Fruit fly (Drosophila melanogaster) whole organism, embryonic: ENCODE data around the gene mEFG1.

Experiments used
- Ada2b ChIP-seq: fragments of 200-800 bp; sonication (Bioruptor generic); IDR thresholded peaks from 2 replicates; pipeline ENCODE4 v1.3.6; 2022; ENCODE audit warnings: missing biosample characterization, missing genetic modification characterization
- Adf1 ChIP-seq: fragments of 200-800 bp; sonication (Bioruptor generic); IDR thresholded peaks from 2 replicates; pipeline ENCODE4 v1.3.6; 2022; ENCODE audit warnings: missing biosample characterization, missing genetic modification characterization
- Atf6 ChIP-seq: fragments of 200-800 bp; sonication (Bioruptor generic); IDR thresholded peaks from 2 replicates; pipeline ENCODE4 v1.3.6; 2022; ENCODE audit warnings: missing biosample characterization, missing genetic modification characterization
- Awh ChIP-seq: fragments of 200-800 bp; sonication (Bioruptor generic); IDR thresholded peaks from 2 replicates; pipeline ENCODE4, ENCODE4 v1.3.6; 2022; ENCODE audit warnings: missing biosample characterization, missing genetic modification characterization
- Bgb ChIP-seq: fragments of 200-800 bp; sonication (Bioruptor generic); IDR thresholded peaks from 2 replicates; pipeline ENCODE4 v1.3.6; 2022; ENCODE audit warnings: missing biosample characterization, missing genetic modification characterization; ENCODE audit not compliant: partially characterized antibody
- CG10366 ChIP-seq: fragments of 200-800 bp; sonication (Bioruptor generic); IDR thresholded peaks from 2 replicates; pipeline ENCODE4 v1.3.6; 2022; ENCODE audit warnings: missing biosample characterization, missing genetic modification characterization
- CG12071 ChIP-seq: fragments of 200-800 bp; sonication (Bioruptor generic); optimal IDR thresholded peaks from 3 replicates; lab custom pipeline; 2018; ENCODE audit warnings: missing biosample characterization, mild to moderate bottlenecking, missing genetic modification characterization
- CG12391 ChIP-seq: fragments of 200-800 bp; sonication (Bioruptor generic); optimal IDR thresholded peaks from 3 replicates; lab custom pipeline; 2018; ENCODE audit warnings: missing biosample characterization, mild to moderate bottlenecking, missing genetic modification characterization, moderate library complexity
- CG12744 ChIP-seq: fragments of 200-800 bp; sonication (Bioruptor generic); optimal IDR thresholded peaks from 2 replicates; lab custom pipeline; 2016; ENCODE audit warnings: missing biosample characterization, missing genetic modification characterization
- CG12942 ChIP-seq: fragments of 200-800 bp; sonication (Bioruptor generic); optimal IDR thresholded peaks from 3 replicates; lab custom pipeline; 2016; ENCODE audit warnings: missing biosample characterization, missing genetic modification characterization
- CG13123 ChIP-seq: fragments of 200-800 bp; sonication (Bioruptor generic); optimal IDR thresholded peaks from 2 replicates; lab custom pipeline; 2016; ENCODE audit warnings: missing biosample characterization, missing genetic modification characterization
- CG14050 ChIP-seq: fragments of 200-800 bp; sonication (Bioruptor generic); IDR thresholded peaks from 3 replicates; pipeline ENCODE4 v1.3.6; 2022; ENCODE audit warnings: missing biosample characterization, missing genetic modification characterization
- CG17186 ChIP-seq: fragments of 200-800 bp; sonication (Bioruptor generic); optimal IDR thresholded peaks from 3 replicates; lab custom pipeline; 2017; ENCODE audit warnings: missing biosample characterization, missing genetic modification reagents, missing genetic modification characterization
- CG18262 ChIP-seq: fragments of 200-800 bp; optimal IDR thresholded peaks from 3 replicates; lab custom pipeline; 2019; ENCODE audit warnings: missing biosample characterization, mild to moderate bottlenecking, missing genetic modification characterization, moderate library complexity
- CG18764 ChIP-seq: fragments of 200-800 bp; sonication (Bioruptor generic); optimal IDR thresholded peaks from 3 replicates; lab custom pipeline; 2016; ENCODE audit warnings: missing biosample characterization, missing genetic modification characterization
- CG3281 ChIP-seq: fragments of 200-800 bp; sonication (Bioruptor generic); optimal IDR thresholded peaks from 3 replicates; lab custom pipeline; 2017; ENCODE audit warnings: missing biosample characterization, mild to moderate bottlenecking, missing genetic modification characterization
- CG4360 ChIP-seq: fragments of 200-800 bp; sonication (Bioruptor generic); IDR thresholded peaks from 2 replicates; pipeline ENCODE4 v1.3.6; 2022; ENCODE audit warnings: missing biosample characterization, missing genetic modification characterization
- CG7928 ChIP-seq: fragments of 200-800 bp; sonication (Bioruptor generic); optimal IDR thresholded peaks from 2 replicates; lab custom pipeline; 2017; ENCODE audit warnings: missing biosample characterization, mild to moderate bottlenecking, missing genetic modification characterization
- Dref ChIP-seq: fragments of 200-800 bp; sonication (Bioruptor generic); IDR thresholded peaks from 2 replicates; pipeline ENCODE4 v1.3.6; 2022; ENCODE audit warnings: missing biosample characterization, missing genetic modification characterization
- GATAe ChIP-seq: fragments of 200-800 bp; sonication (Bioruptor generic); conservative IDR thresholded peaks from 2 replicates; pipeline ENCODE4 v1.3.6; 2022; ENCODE audit warnings: missing biosample characterization, missing genetic modification characterization
- HLH3B ChIP-seq: fragments of 200-800 bp; sonication (Bioruptor generic); IDR thresholded peaks from 2 replicates; pipeline ENCODE4 v1.3.6; 2022; ENCODE audit warnings: missing biosample characterization, missing genetic modification characterization
- HLH54F ChIP-seq: fragments of 200-800 bp; sonication (Bioruptor generic); optimal IDR thresholded peaks from 3 replicates; lab custom pipeline; 2016; ENCODE audit warnings: missing biosample characterization, missing genetic modification characterization
- Hand ChIP-seq: fragments of 200-800 bp; sonication (Bioruptor generic); optimal IDR thresholded peaks from 2 replicates; lab custom pipeline; 2017; ENCODE audit warnings: mild to moderate bottlenecking, missing biosample characterization, missing genetic modification reagents, missing genetic modification characterization
- MTF-1 ChIP-seq: fragments of 200-800 bp; sonication (Bioruptor generic); optimal IDR thresholded peaks from 2 replicates; lab custom pipeline; 2018; ENCODE audit warnings: missing biosample characterization, mild to moderate bottlenecking, missing genetic modification characterization, borderline replicate concordance
- Med ChIP-seq: fragments of 200-800 bp; sonication (Bioruptor generic); peaks from one replicate; lab custom pipeline; 2016; ENCODE audit warnings: missing biosample characterization, missing genetic modification characterization, mild to moderate bottlenecking, inconsistent platforms, moderate library complexity
- Mes4 ChIP-seq: fragments of 200-800 bp; sonication (Bioruptor generic); optimal IDR thresholded peaks from 2 replicates; lab custom pipeline; 2016; ENCODE audit warnings: missing biosample characterization, missing genetic modification characterization
- Xbp1 ChIP-seq: fragments of 200-800 bp; sonication (Bioruptor generic); optimal IDR thresholded peaks from 3 replicates; lab custom pipeline; 2016; ENCODE audit warnings: missing biosample characterization, mild to moderate bottlenecking, missing genetic modification characterization
- cad ChIP-seq: fragments of >200 bp; optimal IDR thresholded peaks from 2 replicates; lab custom pipeline; 2017; ENCODE audit warnings: missing biosample characterization, missing genetic modification characterization
- cg ChIP-seq: fragments of 200-800 bp; sonication (Bioruptor generic); optimal IDR thresholded peaks from 3 replicates; lab custom pipeline; 2019; ENCODE audit warnings: missing biosample characterization, mild to moderate bottlenecking, missing genetic modification characterization, moderate library complexity
- chif ChIP-seq, 2 experiments: fragments of 200-800 bp; sonication (Bioruptor generic); optimal IDR thresholded peaks; 3 replicates each; lab custom pipeline; 2016; ENCODE audit warnings: missing biosample characterization in 2 of 2, missing genetic modification characterization in 2 of 2
- croc ChIP-seq: fragments of 200-800 bp; sonication (Bioruptor generic); conservative IDR thresholded peaks from 3 replicates; pipeline ENCODE4 v1.3.6; 2022; ENCODE audit warnings: missing biosample characterization, missing genetic modification characterization
- gcm ChIP-seq: fragments of 200-800 bp; sonication (Bioruptor generic); optimal IDR thresholded peaks from 2 replicates; lab custom pipeline; 2019; ENCODE audit warnings: missing biosample characterization, mild to moderate bottlenecking, missing genetic modification characterization, moderate library complexity
- gro ChIP-seq: fragments of 200-800 bp; sonication (Bioruptor generic); optimal IDR thresholded peaks from 2 replicates; lab custom pipeline; 2016; ENCODE audit warnings: missing biosample characterization, missing genetic modification characterization
- jing ChIP-seq: fragments of 200-800 bp; sonication (Bioruptor generic); optimal IDR thresholded peaks from 2 replicates; lab custom pipeline; 2018; ENCODE audit warnings: missing biosample characterization, mild to moderate bottlenecking, missing genetic modification characterization
- ranshi ChIP-seq: fragments of 200-800 bp; sonication (Bioruptor generic); IDR thresholded peaks from 2 replicates; pipeline ENCODE4 v1.3.6; 2022; ENCODE audit warnings: missing biosample characterization, missing genetic modification characterization
- so ChIP-seq: fragments of 200-800 bp; sonication (Bioruptor generic); IDR thresholded peaks from 3 replicates; pipeline ENCODE4 v1.3.6; 2022; ENCODE audit warnings: missing biosample characterization, missing genetic modification characterization
- stwl ChIP-seq: fragments of 200-800 bp; sonication (Bioruptor generic); optimal IDR thresholded peaks from 3 replicates; lab custom pipeline; 2018; ENCODE audit warnings: missing biosample characterization, mild to moderate bottlenecking, missing genetic modification characterization, moderate library complexity
- tgo ChIP-seq: fragments of 200-800 bp; sonication (Bioruptor generic); IDR thresholded peaks from 3 replicates; pipeline ENCODE4 v1.3.6; 2022; ENCODE audit warnings: missing biosample characterization, missing genetic modification characterization
- trem ChIP-seq: fragments of 200-800 bp; optimal IDR thresholded peaks from 3 replicates; lab custom pipeline; 2019; ENCODE audit warnings: missing biosample characterization, mild to moderate bottlenecking, missing genetic modification characterization, moderate library complexity
- z ChIP-seq: fragments of 200-800 bp; sonication (Bioruptor generic); IDR thresholded peaks from 3 replicates; pipeline ENCODE4 v1.3.6; 2022; ENCODE audit warnings: missing biosample characterization, missing genetic modification characterization
- zf30C ChIP-seq: fragments of 200-800 bp; sonication (Bioruptor generic); optimal IDR thresholded peaks from 3 replicates; lab custom pipeline; 2018; ENCODE audit warnings: missing biosample characterization, mild to moderate bottlenecking, missing genetic modification characterization
- zfh1 ChIP-seq: fragments of 200-800 bp; sonication (Bioruptor generic); IDR thresholded peaks from 3 replicates; pipeline ENCODE4 v1.3.6; 2022; ENCODE audit warnings: missing biosample characterization, missing genetic modification characterization

Gene mEFG1

DNA sequence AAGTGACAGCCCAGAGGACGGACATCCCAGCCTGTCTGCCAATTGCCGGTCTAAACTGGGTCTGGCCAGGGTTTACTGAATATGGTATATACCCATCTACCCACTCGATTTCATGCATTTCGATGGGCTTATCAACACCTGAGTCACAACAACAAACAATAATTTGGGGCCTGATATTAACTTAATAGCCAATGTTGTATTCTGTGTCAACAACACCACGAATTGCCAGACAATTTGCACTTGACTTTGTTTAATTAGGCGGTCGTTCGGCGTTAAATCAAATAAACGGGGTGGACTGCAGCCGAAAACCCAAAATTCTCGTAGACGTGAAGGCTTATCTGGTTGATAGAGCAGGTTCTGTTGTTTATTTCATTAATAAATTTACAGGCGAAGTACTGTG lies 16.4 kb upstream of the mEFG1 start (continued):
- TF ChIP-seq CG7928 (no peak), Adf1 (GFP tag; lab: Robert Waterston, UW) (no peak), gcm (no peak), zfh1 (GFP tag; lab: Robert Waterston, UW) (no peak), croc (no peak), jing (no peak), chif (GFP tag; optimal IDR thresholded peaks at IDR 0.05; lab: Kevin White, UChicago) (peak in 1 of 2 experiments; percentile 24)

- TF ChIP-seq Hand (GFP tag; lab: Kevin White, UChicago), result no peak
- TF ChIP-seq zf30C (GFP tag; lab: Kevin White, UChicago), result no peak
- peak; percentile 15 for TF ChIP-seq Med (GFP tag; lab: Kevin White, UChicago)
- TF ChIP-seq, all 482 proteins: peak for 1
Measured at dm6 chr2L:7232713-7233112, 9.8 kb upstream of the mEFG1 start, which contains the start of gene CG43800. CG43800 (minus strand) TSS chr2L:7232813.

DNA sequence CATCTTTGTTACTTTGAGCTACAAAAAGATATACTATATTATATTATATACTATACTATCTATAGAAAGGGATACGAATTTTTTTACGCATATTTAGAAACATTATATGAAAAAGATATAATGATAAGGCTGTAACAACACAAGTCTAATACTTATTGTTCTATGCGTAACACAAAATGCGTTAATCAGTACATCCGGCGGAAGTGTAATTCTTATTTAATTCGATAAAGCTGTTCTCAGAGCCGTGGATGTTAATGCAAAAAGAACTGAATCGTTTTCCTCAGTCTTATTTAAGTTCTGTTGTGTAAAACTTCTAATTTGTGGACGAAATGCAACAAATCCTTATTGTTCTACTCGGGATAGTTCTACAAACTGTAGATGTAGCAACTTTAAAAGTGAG lies 4.6 kb upstream of the mEFG1 start, which contains the start of gene CG43799:
Gene CG43799 (plus strand): TSS at position 301 of the 400 bp plus-strand sequence.
- TF ChIP-seq Xbp1 (GFP tag; lab: Kevin White, UChicago), result no peak
- TF ChIP-seq CG13123 (GFP tag; lab: Kevin White, UChicago), result no peak
- no peak for TF ChIP-seq Awh (GFP tag; lab: Robert Waterston, UW)
- no peak for TF ChIP-seq CG14050 (GFP tag; lab: Robert Waterston, UW)
- no peak for TF ChIP-seq CG12744 (GFP tag; lab: Kevin White, UChicago)
- no peak for TF ChIP-seq Mes4 (GFP tag; lab: Kevin White, UChicago)
- no peak for TF ChIP-seq CG3281 (GFP tag; lab: Kevin White, UChicago)
- no peak for TF ChIP-seq CG4360 (GFP tag; lab: Robert Waterston, UW)
- no peak for TF ChIP-seq tgo (GFP tag; lab: Robert Waterston, UW)
- no peak for TF ChIP-seq z (GFP tag; lab: Robert Waterston, UW)
- TF ChIP-seq so, result no peak
- TF ChIP-seq CG18262, result no peak
- no peak for TF ChIP-seq HLH54F (GFP tag; lab: Kevin White, UChicago)
- TF ChIP-seq CG10366 (GFP tag; lab: Robert Waterston, UW), result no peak
- TF ChIP-seq HLH3B (GFP tag; lab: Robert Waterston, UW), result no peak
- TF ChIP-seq CG12071 (GFP tag; lab: Kevin White, UChicago), result no peak
- no peak for TF ChIP-seq trem
- TF ChIP-seq Dref (GFP tag; lab: Robert Waterston, UW), result no peak
- no peak for TF ChIP-seq GATAe (GFP tag; lab: Robert Waterston, UW)

dm6 chr2L:7226587-7226986 lies 3.7 kb upstream of the mEFG1 start:
- TF ChIP-seq MTF-1 (GFP tag; lab: Kevin White, UChicago) (no peak), Ada2b (GFP tag; lab: Robert Waterston, UW) (no peak), CG12391 (tag; lab: Kevin White, UChicago) (no peak), ranshi (GFP tag; lab: Robert Waterston, UW) (no peak), gro (GFP tag; lab: Kevin White, UChicago) (no peak), stwl (peak; percentile 88), CG12942 (GFP tag; lab: Kevin White, UChicago) (no peak), cg (peak; percentile 40), CG18764 (GFP tag; lab: Kevin White, UChicago) (no peak), CG17186 (GFP tag; lab: Kevin White, UChicago) (no peak), cad (GFP tag; lab: Kevin White, UChicago) (no peak), Bgb (GFP tag; lab: Robert Waterston, UW) (no peak), Atf6 (GFP tag; lab: Robert Waterston, UW) (no peak)
- TF ChIP-seq, all 482 proteins: peak for 2
